Fruit fly (Drosophila melanogaster) whole organism: ENCODE measurements around the gene Bap111.
A peak's percentile ranks its signal among the peaks of the same experiment; 100 is the strongest.

ENCODE experiments used
- CG8478 ChIP-seq: fragments of >200 bp; optimal IDR thresholded peaks from 2 replicates; lab custom pipeline; 2018; ENCODE audit warnings: inconsistent platforms
- Dll ChIP-seq: fragments of >200 bp; optimal IDR thresholded peaks from 2 replicates; lab custom pipeline; 2017
- EcR ChIP-seq, 2 experiments: fragments of >200 bp; optimal IDR thresholded peaks; 2 replicates each; lab custom pipeline; 2017; ENCODE audit warnings: missing biosample characterization in 2 of 2, missing genetic modification characterization in 2 of 2, missing genetic modification reagents in 2 of 2
- psq ChIP-seq: fragments of >200 bp; optimal IDR thresholded peaks from 2 replicates; lab custom pipeline; 2017
- usp ChIP-seq: fragments of >200 bp; optimal IDR thresholded peaks from 2 replicates; lab custom pipeline; 2017; ENCODE audit warnings: missing biosample characterization, missing genetic modification characterization, mixed read lengths

dm6 chrX:9155715-9156387, 6.7 kb downstream of the Bap111 start:
- TF ChIP-seq CG8478 (peak; percentile 43), psq (lab: Kevin White, UChicago) (no peak), usp (GFP tag; lab: Kevin White, UChicago) (no peak), EcR (GFP tag; optimal IDR thresholded peaks at IDR 0.05; lab: Kevin White, UChicago) (no peak), Dll (lab: Kevin White, UChicago) (peak; percentile 41)
